Fruit fly (Drosophila melanogaster): ENCODE results near the gene CG33098.
A peak's percentile ranks its signal among the peaks of the same experiment; 100 is the strongest.

DNA sequence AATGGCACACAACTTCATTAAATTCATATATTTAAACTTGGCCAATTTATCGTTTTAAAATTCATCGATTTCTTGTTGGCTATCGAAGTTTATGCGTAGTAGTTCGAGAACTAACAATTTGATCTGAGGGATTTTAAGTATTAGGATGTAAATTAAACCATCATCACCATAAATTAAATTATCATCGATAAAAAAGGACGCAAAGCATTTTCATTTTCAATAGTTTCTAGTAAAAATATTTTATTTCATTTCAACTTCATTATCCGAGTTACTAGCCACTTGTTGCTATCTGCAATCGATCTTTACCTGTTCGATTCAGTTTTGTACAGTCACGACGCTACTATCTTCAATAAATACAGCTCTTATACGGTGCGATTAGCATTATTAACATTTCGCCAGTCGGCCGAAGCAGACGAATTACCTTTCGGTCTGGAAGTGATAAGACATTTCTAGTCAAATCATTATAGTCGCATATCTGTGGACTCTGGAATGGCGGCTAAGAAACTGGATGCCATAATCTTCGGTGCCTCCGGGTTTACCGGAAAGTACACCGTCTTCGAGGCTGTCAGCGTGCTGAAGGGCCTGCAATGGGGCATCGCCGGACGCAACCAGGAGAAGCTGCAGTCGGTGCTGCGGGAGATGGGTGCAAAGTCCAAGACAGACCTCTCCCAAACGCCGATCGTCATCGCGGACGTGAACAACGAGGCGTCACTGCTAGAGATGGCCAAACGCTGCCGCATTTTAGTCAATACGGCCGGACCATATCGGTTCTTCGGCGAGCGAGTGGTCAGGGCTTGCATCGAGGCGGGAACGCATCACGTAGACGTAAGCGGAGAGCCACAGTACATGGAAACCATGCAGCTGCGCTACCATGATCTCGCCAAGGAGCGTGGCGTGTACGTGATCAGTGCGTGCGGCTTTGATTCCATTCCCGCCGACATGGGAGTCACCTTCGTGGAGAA, 19.5 kb downstream of the CG33098 start, which contains the start of gene CG5167:
- peak; percentile 47 for TF ChIP-seq cic (GFP tag; optimal IDR thresholded peaks at IDR 0.05)
- no peak for TF ChIP-seq CG1620 (GFP tag; optimal IDR thresholded peaks at IDR 0.05)
- peak in 1 of 2 experiments; percentile 79 for TF ChIP-seq cnc (optimal IDR thresholded peaks at IDR 0.05)

Data from whole organism, adult.